Worm (Caenorhabditis elegans) whole organism, late embryonic: ENCODE measurements around the gene K11D12.7.

ENCODE experiments used
- C08G9.2 ChIP-seq: sonication (generic microtip); optimal IDR thresholded peaks from 2 replicates; lab custom pipeline; 2016; ENCODE audit warnings: mild to moderate bottlenecking, missing genetic modification characterization, moderate library complexity, missing compliant biosample characterization
- F13H6.1 ChIP-seq: sonication (generic microtip); optimal IDR thresholded peaks from 2 replicates; lab custom pipeline; 2016; ENCODE audit warnings: missing genetic modification characterization, missing compliant biosample characterization
- K09A11.1 ChIP-seq: sonication (generic microtip); optimal IDR thresholded peaks from 2 replicates; lab custom pipeline; 2017; ENCODE audit warnings: antibody characterized with exemption, mild to moderate bottlenecking, missing genetic modification characterization, missing compliant biosample characterization; ENCODE audit not compliant: insufficient read depth
- Y22D7AL.16 ChIP-seq: sonication (generic microtip); optimal IDR thresholded peaks from 2 replicates; lab custom pipeline; 2016; ENCODE audit warnings: missing genetic modification characterization, missing compliant biosample characterization
- ahr-1 ChIP-seq: sonication (generic microtip); optimal IDR thresholded peaks from 2 replicates; lab custom pipeline; 2016; ENCODE audit warnings: missing genetic modification characterization, missing compliant biosample characterization
- ceh-22 ChIP-seq: sonication (generic microtip); optimal IDR thresholded peaks from 2 replicates; lab custom pipeline; 2017; ENCODE audit warnings: missing biosample characterization, missing genetic modification characterization
- ceh-24 ChIP-seq: sonication (generic microtip); optimal IDR thresholded peaks from 2 replicates; lab custom pipeline; 2016; ENCODE audit warnings: mild to moderate bottlenecking, missing genetic modification characterization, missing compliant biosample characterization
- ceh-34 ChIP-seq: sonication (generic microtip); optimal IDR thresholded peaks from 2 replicates; lab custom pipeline; 2016; ENCODE audit warnings: mild to moderate bottlenecking, missing genetic modification characterization, missing compliant biosample characterization
- ceh-45 ChIP-seq: fragments of 200-800 bp; sonication (Bioruptor generic); IDR thresholded peaks from 2 replicates; pipeline ENCODE4 v1.3.6; 2022; ENCODE audit warnings: missing genetic modification reagents, missing genetic modification characterization, missing compliant biosample characterization
- ceh-48 ChIP-seq: sonication (generic microtip); optimal IDR thresholded peaks from 2 replicates; lab custom pipeline; 2016; ENCODE audit warnings: missing genetic modification characterization, inconsistent platforms, missing compliant biosample characterization
- ceh-6 ChIP-seq: fragments of 200-800 bp; sonication (Bioruptor generic); optimal IDR thresholded peaks from 2 replicates; lab custom pipeline; 2018; ENCODE audit warnings: mild to moderate bottlenecking, missing genetic modification characterization, missing compliant biosample characterization
- ceh-9 ChIP-seq: sonication (generic microtip); optimal IDR thresholded peaks from 2 replicates; lab custom pipeline; 2016; ENCODE audit warnings: mild to moderate bottlenecking, missing genetic modification characterization, inconsistent platforms, missing compliant biosample characterization
- che-1 ChIP-seq: sonication (generic microtip); optimal IDR thresholded peaks from 2 replicates; lab custom pipeline; 2016; ENCODE audit warnings: mild to moderate bottlenecking, missing genetic modification characterization, missing compliant biosample characterization
- dmd-4 ChIP-seq: sonication (generic microtip); optimal IDR thresholded peaks from 2 replicates; lab custom pipeline; 2016; ENCODE audit warnings: borderline replicate concordance, missing genetic modification characterization, missing compliant biosample characterization
- elt-2 ChIP-seq: sonication (generic microtip); optimal IDR thresholded peaks from 2 replicates; lab custom pipeline; 2016; ENCODE audit warnings: missing genetic modification reagents, missing genetic modification characterization, missing compliant biosample characterization
- ets-4 ChIP-seq: sonication (generic microtip); optimal IDR thresholded peaks from 2 replicates; lab custom pipeline; 2016; ENCODE audit warnings: missing genetic modification characterization, missing compliant biosample characterization
- fkh-6 ChIP-seq: sonication (generic microtip); optimal IDR thresholded peaks from 2 replicates; lab custom pipeline; 2016; ENCODE audit warnings: missing genetic modification characterization, missing compliant biosample characterization
- gmeb-2 ChIP-seq: sonication (generic microtip); optimal IDR thresholded peaks from 2 replicates; lab custom pipeline; 2016; ENCODE audit warnings: missing genetic modification characterization, inconsistent platforms, missing compliant biosample characterization
- hlh-13 ChIP-seq: fragments of 200-800 bp; sonication (Bioruptor generic); optimal IDR thresholded peaks from 2 replicates; lab custom pipeline; 2018; ENCODE audit warnings: mild to moderate bottlenecking, missing genetic modification characterization, missing compliant biosample characterization
- hlh-30 ChIP-seq: sonication (generic microtip); optimal IDR thresholded peaks from 2 replicates; lab custom pipeline; 2017; ENCODE audit warnings: antibody characterized with exemption, missing genetic modification characterization, missing compliant biosample characterization; ENCODE audit not compliant: insufficient read depth
- hlh-6 ChIP-seq: sonication (generic microtip); optimal IDR thresholded peaks from 2 replicates; lab custom pipeline; 2016; ENCODE audit warnings: missing genotype, missing genetic modification characterization, missing compliant biosample characterization
- hlh-8 ChIP-seq: sonication (generic microtip); optimal IDR thresholded peaks from 2 replicates; lab custom pipeline; 2016; ENCODE audit warnings: missing genotype, missing genetic modification characterization, missing compliant biosample characterization
- lim-6 ChIP-seq: sonication (generic microtip); optimal IDR thresholded peaks from 2 replicates; lab custom pipeline; 2016; ENCODE audit warnings: missing genetic modification characterization, missing compliant biosample characterization
- lin-11 ChIP-seq: fragments of 200-800 bp; sonication (Bioruptor generic); optimal IDR thresholded peaks from 2 replicates; lab custom pipeline; 2018; ENCODE audit warnings: mild to moderate bottlenecking, missing genetic modification characterization, missing compliant biosample characterization
- mec-3 ChIP-seq: sonication (generic microtip); optimal IDR thresholded peaks from 2 replicates; lab custom pipeline; 2016; ENCODE audit warnings: borderline replicate concordance, missing genetic modification characterization, missing compliant biosample characterization
- nfya-1 ChIP-seq: sonication (generic microtip); optimal IDR thresholded peaks from 2 replicates; lab custom pipeline; 2017; ENCODE audit warnings: missing genetic modification characterization, mild to moderate bottlenecking, missing compliant biosample characterization, antibody characterized with exemption, moderate library complexity
- nhr-232 ChIP-seq: sonication (generic microtip); optimal IDR thresholded peaks from 2 replicates; lab custom pipeline; 2016; ENCODE audit warnings: missing genetic modification characterization, missing compliant biosample characterization
- npax-4 ChIP-seq: sonication (generic microtip); optimal IDR thresholded peaks from 2 replicates; lab custom pipeline; 2016; ENCODE audit warnings: missing genetic modification characterization, missing compliant biosample characterization
- pat-9 ChIP-seq: fragments of 200-800 bp; sonication (Bioruptor generic); optimal IDR thresholded peaks from 2 replicates; lab custom pipeline; 2018; ENCODE audit warnings: mild to moderate bottlenecking, missing genetic modification characterization, moderate library complexity, missing compliant biosample characterization
- pqm-1 ChIP-seq: sonication (generic microtip); optimal IDR thresholded peaks from 2 replicates; lab custom pipeline; 2016; ENCODE audit warnings: missing genetic modification characterization, missing compliant biosample characterization
- pros-1 ChIP-seq: fragments of 150-350 bp; optimal IDR thresholded peaks from 2 replicates; lab custom pipeline; 2014; ENCODE audit warnings: missing biosample characterization, missing genetic modification reagents, missing genetic modification characterization
- ref-2 ChIP-seq: sonication (generic microtip); optimal IDR thresholded peaks from 2 replicates; lab custom pipeline; 2016; ENCODE audit warnings: missing genetic modification characterization, missing compliant biosample characterization
- sdc-2 ChIP-seq: sonication (generic microtip); optimal IDR thresholded peaks from 2 replicates; lab custom pipeline; 2016; ENCODE audit warnings: missing genotype, missing genetic modification characterization, missing compliant biosample characterization
- sox-2 ChIP-seq: fragments of 200-800 bp; sonication (Bioruptor generic); IDR thresholded peaks from 2 replicates; pipeline ENCODE4 v1.3.6; 2022; ENCODE audit warnings: missing genetic modification reagents, missing genetic modification characterization, missing compliant biosample characterization
- tbx-7 ChIP-seq: sonication (generic microtip); optimal IDR thresholded peaks from 2 replicates; lab custom pipeline; 2016; ENCODE audit warnings: missing genotype, missing genetic modification characterization, missing compliant biosample characterization
- ttx-3 ChIP-seq: sonication (generic microtip); optimal IDR thresholded peaks from 2 replicates; lab custom pipeline; 2016; ENCODE audit warnings: missing genetic modification reagents, missing genetic modification characterization, missing compliant biosample characterization
- unc-55 ChIP-seq: sonication (generic microtip); optimal IDR thresholded peaks from 2 replicates; lab custom pipeline; 2017; ENCODE audit warnings: missing biosample characterization, missing genetic modification reagents, missing genetic modification characterization
- unc-86 ChIP-seq: sonication (generic microtip); optimal IDR thresholded peaks from 2 replicates; lab custom pipeline; 2016; ENCODE audit warnings: missing genetic modification characterization, missing compliant biosample characterization
- zip-5 ChIP-seq: sonication (generic microtip); optimal IDR thresholded peaks from 2 replicates; lab custom pipeline; 2016; ENCODE audit warnings: missing genetic modification characterization, missing compliant biosample characterization
- ztf-16 ChIP-seq: sonication (generic microtip); optimal IDR thresholded peaks from 2 replicates; lab custom pipeline; 2017; ENCODE audit warnings: missing genetic modification characterization, missing compliant biosample characterization

K11D12.7 gene

ce11 chrV:5032176-5032575, 4.1 kb downstream of the K11D12.7 start:
- TF ChIP-seq hlh-8 (tag; lab: Kevin White, UChicago), result no peak
- no peak for TF ChIP-seq unc-55 (GFP tag; lab: Kevin White, UChicago)
- no peak for TF ChIP-seq ceh-24
- no peak for TF ChIP-seq ceh-45 (GFP tag; lab: Robert Waterston, UW)
- no peak for TF ChIP-seq lim-6 (tag; lab: Kevin White, UChicago)
- TF ChIP-seq sdc-2 (tag; lab: Kevin White, UChicago), result no peak
- TF ChIP-seq zip-5 (tag; lab: Kevin White, UChicago), result no peak
- no peak for TF ChIP-seq hlh-30 (tag; lab: Kevin White, UChicago)
- no peak for TF ChIP-seq nhr-232
- TF ChIP-seq hlh-13 (GFP tag; lab: Kevin White, UChicago), result no peak
- TF ChIP-seq fkh-6 (tag; lab: Kevin White, UChicago), result no peak
- no peak for TF ChIP-seq sox-2 (GFP tag; lab: Robert Waterston, UW)
- no peak for TF ChIP-seq ztf-16
- TF ChIP-seq pqm-1 (tag; lab: Kevin White, UChicago), result no peak
- no peak for TF ChIP-seq unc-86 (tag; lab: Kevin White, UChicago)

- no peak for TF ChIP-seq hlh-13 (GFP tag; lab: Kevin White, UChicago)
- no peak for TF ChIP-seq che-1
- no peak for TF ChIP-seq K09A11.1 (tag; lab: Kevin White, UChicago)
- TF ChIP-seq ceh-6, result no peak
- no peak for TF ChIP-seq ceh-22 (tag; lab: Kevin White, UChicago)
- TF ChIP-seq nfya-1, result no peak
- no peak for TF ChIP-seq hlh-6 (tag; lab: Kevin White, UChicago)
- no peak for TF ChIP-seq ttx-3
Measured at ce11 chrV:5031764-5032163, 4.5 kb downstream of the K11D12.7 start.

ce11 chrV:5030715-5031114, 5.5 kb downstream of the K11D12.7 start, which contains the start of gene swt-7:
TSS of gene swt-7 (minus strand) at chrV:5030815.
- no peak for TF ChIP-seq ahr-1
- TF ChIP-seq ref-2 (tag; lab: Kevin White, UChicago), result no peak
- no peak for TF ChIP-seq ceh-6
- TF ChIP-seq zip-5 (tag; lab: Kevin White, UChicago), result no peak
- TF ChIP-seq gmeb-2 (tag; lab: Kevin White, UChicago), result no peak
- no peak for TF ChIP-seq dmd-4 (tag; lab: Kevin White, UChicago)
- TF ChIP-seq elt-2 (tag; lab: Kevin White, UChicago), result no peak
- no peak for TF ChIP-seq ceh-9 (tag; lab: Kevin White, UChicago)
- TF ChIP-seq ceh-48 (tag; lab: Kevin White, UChicago), result no peak
- TF ChIP-seq fkh-6 (tag; lab: Kevin White, UChicago), result no peak
- no peak for TF ChIP-seq unc-86 (tag; lab: Kevin White, UChicago)
- TF ChIP-seq sdc-2 (tag; lab: Kevin White, UChicago), result no peak

- TF ChIP-seq dmd-4 (tag; lab: Kevin White, UChicago), result no peak
- TF ChIP-seq Y22D7AL.16 (tag; lab: Kevin White, UChicago), result no peak
- TF ChIP-seq fkh-6 (tag; lab: Kevin White, UChicago), result no peak
- TF ChIP-seq pqm-1 (tag; lab: Kevin White, UChicago), result no peak
- no peak for TF ChIP-seq ceh-34 (tag; lab: Kevin White, UChicago)
- TF ChIP-seq pat-9 (tag; lab: Kevin White, UChicago), result no peak
- TF ChIP-seq zip-5 (tag; lab: Kevin White, UChicago), result no peak
- no peak for TF ChIP-seq ttx-3
- TF ChIP-seq hlh-8 (tag; lab: Kevin White, UChicago), result no peak
- TF ChIP-seq mec-3 (tag; lab: Kevin White, UChicago), result no peak
- TF ChIP-seq lin-11, result no peak
- TF ChIP-seq npax-4 (tag; lab: Kevin White, UChicago), result no peak
- TF ChIP-seq ceh-9 (tag; lab: Kevin White, UChicago), result no peak
- no peak for TF ChIP-seq pros-1
- TF ChIP-seq unc-86 (tag; lab: Kevin White, UChicago), result no peak
- no peak for TF ChIP-seq ets-4
- TF ChIP-seq F13H6.1 (tag; lab: Kevin White, UChicago), result no peak
- no peak for TF ChIP-seq ahr-1
- no peak for TF ChIP-seq C08G9.2 (tag; lab: Kevin White, UChicago)
- TF ChIP-seq tbx-7 (tag; lab: Kevin White, UChicago), result no peak
Measured at ce11 chrV:5030212-5030611, 6.1 kb downstream of the K11D12.7 start.
